Worm (Caenorhabditis elegans) whole organism, midembryonic: Measurements from ENCODE around the gene F20E11.18.
"Not testable (repeated sequence)": the region's sequence is repeated elsewhere in the genome, so short reads cannot be mapped to it uniquely, and the experiment has no call there.

ENCODE experiments used
- T22C8.4 ChIP-seq: fragments of 200-800 bp; sonication (Bioruptor generic); IDR thresholded peaks from 2 replicates; pipeline ENCODE4 v1.3.6; 2022; ENCODE audit warnings: missing genetic modification characterization, missing compliant biosample characterization
- cog-1 ChIP-seq: sonication (generic microtip); optimal IDR thresholded peaks from 2 replicates; lab custom pipeline; 2016; ENCODE audit warnings: missing genetic modification characterization, missing compliant biosample characterization
- flt-1 ChIP-seq: fragments of 200-800 bp; sonication (Bioruptor generic); IDR thresholded peaks from 2 replicates; pipeline ENCODE4 v1.3.6; 2022; ENCODE audit warnings: missing genetic modification characterization, missing compliant biosample characterization
- klf-2 ChIP-seq: fragments of 200-800 bp; sonication (Bioruptor generic); conservative IDR thresholded peaks from 2 replicates; pipeline ENCODE4 v1.3.6; 2022; ENCODE audit warnings: missing genetic modification reagents, missing genetic modification characterization, missing compliant biosample characterization
- med-1 ChIP-seq: sonication (generic microtip); optimal IDR thresholded peaks from 2 replicates; lab custom pipeline; 2017; ENCODE audit warnings: missing genetic modification characterization, mild to moderate bottlenecking, missing compliant biosample characterization, antibody characterized with exemption, missing genetic modification reagents; ENCODE audit not compliant: insufficient read depth
- ref-1 ChIP-seq: fragments of 200-800 bp; sonication (Bioruptor generic); conservative IDR thresholded peaks from 2 replicates; pipeline ENCODE4 v1.3.6; 2022; ENCODE audit warnings: missing genetic modification reagents, missing genetic modification characterization, missing compliant biosample characterization
- tab-1 ChIP-seq: fragments of 200-800 bp; sonication (Bioruptor generic); IDR thresholded peaks from 2 replicates; pipeline ENCODE4 v1.3.6; 2022; ENCODE audit warnings: missing genetic modification characterization, missing compliant biosample characterization
- ztf-23 ChIP-seq: fragments of 200-800 bp; sonication (Bioruptor generic); IDR thresholded peaks from 2 replicates; pipeline ENCODE4 v1.3.6; 2022; ENCODE audit warnings: missing genetic modification reagents, missing genetic modification characterization, missing compliant biosample characterization
- ztf-29 ChIP-seq: fragments of 200-800 bp; sonication (Bioruptor generic); IDR thresholded peaks from 2 replicates; pipeline ENCODE4 v1.3.6; 2022; ENCODE audit warnings: missing genetic modification reagents, missing genetic modification characterization, missing compliant biosample characterization

The F20E11.18 gene

DNA sequence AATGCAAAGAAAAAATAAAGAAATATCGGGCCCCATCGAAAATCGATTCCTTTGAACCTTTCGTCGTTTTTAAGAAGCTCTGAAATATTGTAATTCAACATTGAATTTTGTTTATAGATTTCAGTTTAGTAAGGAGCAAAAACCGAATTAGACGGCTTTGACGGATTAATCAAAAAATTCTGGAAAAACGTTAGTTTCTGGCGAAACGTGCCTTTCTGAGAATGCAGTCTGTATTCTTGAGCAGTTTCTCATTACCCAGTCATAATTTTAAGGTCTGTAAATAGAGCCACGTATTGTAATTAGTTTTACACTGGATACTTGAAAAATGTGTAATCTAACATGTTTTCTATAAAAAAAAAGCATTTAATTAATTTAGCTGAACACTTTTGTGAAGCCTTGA, 23.7 kb upstream of the F20E11.18 start, which contains the start of gene srz-48:
TSS of gene srz-48 (minus strand) at position 101 of the 400 bp plus-strand sequence.
- TF ChIP-seq tab-1 (GFP tag; lab: Robert Waterston, UW) = no peak

DNA sequence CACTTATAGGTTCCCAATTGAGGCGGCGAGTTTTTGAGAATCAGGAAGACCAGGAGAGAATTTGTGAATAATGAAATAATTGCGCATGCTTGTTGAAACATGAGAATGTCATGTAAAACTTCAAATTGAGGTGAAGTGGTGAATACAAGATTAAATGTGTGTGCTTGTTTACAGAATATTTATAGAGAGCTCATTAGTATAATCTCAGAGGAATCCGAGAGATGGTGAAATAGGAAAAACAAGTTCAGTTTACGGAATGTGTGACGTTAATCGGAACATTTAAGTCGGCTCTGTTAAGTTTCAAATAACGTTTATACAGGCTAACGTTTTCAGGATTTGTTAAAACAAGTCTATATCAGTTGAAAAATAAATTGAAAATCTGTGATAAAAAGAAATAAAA, 21.7 kb upstream of the F20E11.18 start, which contains the start of gene str-200:
TSS of gene str-200 (minus strand) at position 101 of the 400 bp plus-strand sequence.
- TF ChIP-seq med-1 (no peak), ref-1 (GFP tag; lab: Robert Waterston, UW) (no peak), ztf-23 (GFP tag; lab: Robert Waterston, UW) (no peak), ztf-29 (GFP tag; lab: Robert Waterston, UW) (no peak), flt-1 (no peak), tab-1 (GFP tag; lab: Robert Waterston, UW) (no peak), klf-2 (GFP tag; lab: Robert Waterston, UW) (no peak), cog-1 (tag; lab: Kevin White, UChicago) (no peak), T22C8.4 (GFP tag; lab: Robert Waterston, UW) (no peak)

DNA sequence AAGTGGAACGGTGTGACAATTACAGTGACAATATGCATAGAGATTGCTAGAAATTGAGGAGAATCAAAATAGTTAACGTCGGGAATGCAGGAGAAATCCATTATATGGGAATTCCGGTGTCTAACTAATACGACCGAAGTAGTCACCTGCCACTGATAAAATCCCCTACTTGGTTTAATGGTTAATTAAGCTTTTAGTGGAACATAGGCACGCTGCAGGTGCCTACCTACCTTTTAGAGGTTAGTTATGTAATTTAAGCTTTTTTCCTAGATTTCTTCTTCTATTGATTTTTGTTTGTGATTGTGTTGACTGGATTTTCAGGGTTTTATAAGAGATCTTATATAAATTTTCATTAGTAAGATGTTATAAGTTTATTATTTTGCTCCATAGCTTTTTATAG, 19.8 kb upstream of the F20E11.18 start, which contains the start of gene srh-203:
TSS of gene srh-203 (minus strand) at position 101 of the 400 bp plus-strand sequence.
- not testable (repeated sequence) for TF ChIP-seq ztf-29, tab-1, T22C8.4 (GFP tag; lab: Robert Waterston, UW)

DNA sequence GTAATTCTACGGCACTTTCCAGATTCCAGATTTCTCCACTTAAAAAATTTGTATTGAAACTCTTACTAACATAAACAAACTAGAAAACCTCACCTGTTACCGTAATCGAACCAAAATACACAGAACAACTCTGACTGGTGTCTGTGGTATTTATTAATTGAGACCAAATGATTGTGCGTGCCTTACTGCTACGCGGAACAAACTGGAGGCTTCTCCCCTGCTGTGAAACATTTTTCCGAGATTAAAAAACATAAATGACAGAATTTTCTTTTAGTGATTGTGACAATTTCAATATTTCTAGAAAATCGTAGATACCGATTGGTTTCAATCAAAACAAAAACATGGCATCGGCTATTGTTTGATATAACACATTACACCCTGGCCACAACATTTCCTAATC, 13.4 kb upstream of the F20E11.18 start:
- TF ChIP-seq ref-1 (GFP tag; lab: Robert Waterston, UW) = no peak
- no peak for TF ChIP-seq cog-1 (tag; lab: Kevin White, UChicago)

DNA sequence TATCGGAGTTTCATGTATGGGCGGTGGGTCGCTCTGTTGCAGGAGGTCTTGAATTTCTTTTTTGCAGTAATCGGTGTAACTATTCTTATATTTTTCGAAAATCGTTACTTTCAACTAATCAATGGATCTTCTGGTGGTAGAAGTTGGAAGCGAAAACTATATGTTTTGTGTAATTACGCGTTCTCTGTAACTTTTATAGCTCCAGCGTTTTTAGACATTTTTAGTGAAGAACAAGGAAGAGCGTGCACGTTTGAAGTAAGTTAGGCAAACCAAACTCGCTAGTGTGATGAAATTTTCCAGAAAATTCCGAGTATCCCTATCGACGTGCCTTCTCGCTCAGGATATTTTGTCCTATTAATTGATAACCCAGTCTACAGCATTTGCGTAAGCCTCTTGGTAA, 3.0 kb upstream of the F20E11.18 start, which contains the start of gene srh-154:
TSS of gene srh-154 (plus strand) at position 301 of the 400 bp plus-strand sequence.
- TF ChIP-seq ztf-29 (GFP tag; lab: Robert Waterston, UW) (no peak), ref-1 (GFP tag; lab: Robert Waterston, UW) (no peak), T22C8.4 (GFP tag; lab: Robert Waterston, UW) (no peak), ztf-23 (GFP tag; lab: Robert Waterston, UW) (no peak), klf-2 (GFP tag; lab: Robert Waterston, UW) (no peak), cog-1 (tag; lab: Kevin White, UChicago) (no peak), flt-1 (no peak), med-1 (no peak), tab-1 (GFP tag; lab: Robert Waterston, UW) (no peak)

DNA sequence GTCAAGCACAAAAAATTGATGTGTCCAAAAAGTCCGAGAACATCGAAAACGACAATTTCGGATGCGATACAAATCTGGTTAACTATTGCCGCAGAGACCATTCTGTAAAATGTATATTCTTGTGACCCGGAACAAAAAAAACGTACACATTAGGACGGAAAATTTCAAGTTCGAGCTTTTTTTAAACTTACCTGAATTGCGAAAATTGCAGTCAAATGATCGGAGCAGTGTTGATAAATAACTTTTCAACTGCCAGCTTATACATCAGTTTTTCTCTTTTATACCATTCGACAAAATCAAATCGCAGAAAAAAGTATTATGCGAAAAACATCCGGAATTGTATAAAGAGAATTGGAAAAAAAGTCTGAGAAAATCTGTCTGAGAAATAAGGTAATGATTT, 1.9 kb upstream of the F20E11.18 start, which contains the start of gene srsx-2:
TSS of gene srsx-2 (minus strand) at position 101 of the 400 bp plus-strand sequence.
- TF ChIP-seq ztf-29 (GFP tag; lab: Robert Waterston, UW) (no peak), klf-2 (GFP tag; lab: Robert Waterston, UW) (no peak), ztf-23 (GFP tag; lab: Robert Waterston, UW) (no peak), ref-1 (GFP tag; lab: Robert Waterston, UW) (no peak), T22C8.4 (GFP tag; lab: Robert Waterston, UW) (no peak), cog-1 (tag; lab: Kevin White, UChicago) (no peak)

DNA sequence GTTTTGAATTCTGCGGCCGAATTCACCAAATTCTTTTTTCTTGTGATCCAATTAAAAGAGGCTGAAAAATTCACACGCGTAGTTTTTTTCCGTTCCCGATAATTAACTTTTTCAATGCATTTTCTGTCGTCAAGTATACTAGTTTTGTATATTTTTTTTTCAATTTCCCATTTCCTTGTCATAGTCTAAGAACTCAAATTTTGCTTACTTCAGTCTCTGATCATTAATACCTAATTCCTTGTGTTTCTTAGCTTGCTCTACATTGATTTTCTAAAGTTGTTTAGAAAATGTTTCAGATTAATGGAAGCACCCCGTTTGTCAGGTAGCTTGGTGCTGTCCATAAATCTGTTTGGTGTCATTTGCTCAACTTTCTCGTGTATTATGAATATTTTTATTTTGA, 5.5 kb downstream of the F20E11.18 start, which contains the start of gene srbc-27:
TSS of gene srbc-27 (plus strand) at position 301 of the 400 bp plus-strand sequence.
- TF ChIP-seq cog-1 (tag; lab: Kevin White, UChicago) (no peak), klf-2 (GFP tag; lab: Robert Waterston, UW) (no peak)

DNA sequence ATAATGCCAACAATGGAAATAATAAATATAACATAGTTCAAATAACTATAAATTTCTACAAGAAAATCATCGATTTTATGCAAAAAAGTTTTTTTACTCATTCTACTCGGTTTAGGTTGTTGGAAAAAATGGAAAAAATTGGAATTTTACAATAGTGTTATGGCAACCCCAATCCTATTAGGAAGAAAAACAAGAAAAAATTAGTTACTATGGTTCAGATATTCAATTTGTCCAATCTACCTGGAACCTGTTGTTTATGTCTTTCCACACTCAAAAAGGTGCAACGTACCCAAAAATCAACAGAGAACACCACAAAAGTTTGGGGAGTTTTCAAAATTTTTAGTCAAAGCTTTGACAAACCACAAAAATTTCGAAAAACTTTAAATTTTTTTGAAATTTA, 6.3 kb downstream of the F20E11.18 start, which contains the start of gene T27C5.10:
TSS of gene T27C5.10 (minus strand) at position 101 of the 400 bp plus-strand sequence.
- TF ChIP-seq ztf-29 (GFP tag; lab: Robert Waterston, UW) (no peak), tab-1 (GFP tag; lab: Robert Waterston, UW) (no peak), T22C8.4 (GFP tag; lab: Robert Waterston, UW) (no peak), cog-1 (tag; lab: Kevin White, UChicago) (no peak), med-1 (no peak), flt-1 (no peak), klf-2 (GFP tag; lab: Robert Waterston, UW) (no peak), ztf-23 (GFP tag; lab: Robert Waterston, UW) (no peak), ref-1 (GFP tag; lab: Robert Waterston, UW) (no peak)

DNA sequence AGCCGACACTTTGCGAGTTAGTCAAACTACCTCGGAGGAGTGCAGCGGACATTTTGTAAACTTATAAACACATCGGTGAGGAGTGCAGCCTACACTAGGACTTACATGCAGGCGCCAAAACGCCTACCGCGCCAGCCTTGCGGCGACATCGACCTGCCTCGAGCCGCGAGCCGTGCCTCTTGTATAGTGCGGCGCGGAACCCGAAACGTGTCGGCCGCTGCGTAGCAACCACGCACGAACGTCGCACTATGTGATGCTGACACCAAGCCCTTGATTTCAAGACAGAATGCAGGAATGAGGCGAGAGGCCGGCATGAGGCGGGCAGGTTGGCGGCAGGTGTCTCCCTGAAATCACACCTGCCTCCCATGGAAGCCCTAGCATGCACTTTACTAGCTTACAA, 7.1 kb downstream of the F20E11.18 start:
- TF ChIP-seq ztf-23 (GFP tag; lab: Robert Waterston, UW) = no peak
- no peak for TF ChIP-seq T22C8.4 (GFP tag; lab: Robert Waterston, UW)
- TF ChIP-seq ztf-29 (GFP tag; lab: Robert Waterston, UW) = no peak
- no peak for TF ChIP-seq klf-2 (GFP tag; lab: Robert Waterston, UW)
- TF ChIP-seq ref-1 (GFP tag; lab: Robert Waterston, UW) = no peak
- TF ChIP-seq med-1 = no peak
- no peak for TF ChIP-seq tab-1 (GFP tag; lab: Robert Waterston, UW)
- no peak for TF ChIP-seq cog-1 (tag; lab: Kevin White, UChicago)
- no peak for TF ChIP-seq flt-1

DNA sequence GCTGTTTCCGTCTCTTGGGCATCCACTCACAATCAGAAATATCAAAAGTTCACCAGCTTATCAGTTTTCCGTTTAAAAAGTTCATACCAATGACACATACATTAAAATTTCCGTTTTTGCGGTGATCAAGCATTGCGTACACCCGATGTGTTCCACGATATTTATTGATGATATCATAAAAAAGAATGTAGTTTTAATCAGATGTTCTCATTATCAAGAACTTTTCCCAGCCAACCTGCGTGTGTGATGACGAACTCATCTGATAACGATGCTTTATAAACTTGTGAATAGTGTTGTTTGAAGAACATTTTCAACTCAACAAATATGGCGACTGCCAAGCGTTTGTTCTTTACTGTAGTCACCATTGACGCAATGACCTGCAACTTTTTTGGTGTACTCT, 19.6 kb downstream of the F20E11.18 start, which contains the start of gene clc-21:
TSS of gene clc-21 (plus strand) at position 301 of the 400 bp plus-strand sequence.
- no peak for TF ChIP-seq klf-2 (GFP tag; lab: Robert Waterston, UW)
- TF ChIP-seq ztf-29 (GFP tag; lab: Robert Waterston, UW) = no peak
- TF ChIP-seq ref-1 (GFP tag; lab: Robert Waterston, UW) = no peak
